Worm (Caenorhabditis elegans): ENCODE data around the gene nas-24.

nas-24 gene

DNA sequence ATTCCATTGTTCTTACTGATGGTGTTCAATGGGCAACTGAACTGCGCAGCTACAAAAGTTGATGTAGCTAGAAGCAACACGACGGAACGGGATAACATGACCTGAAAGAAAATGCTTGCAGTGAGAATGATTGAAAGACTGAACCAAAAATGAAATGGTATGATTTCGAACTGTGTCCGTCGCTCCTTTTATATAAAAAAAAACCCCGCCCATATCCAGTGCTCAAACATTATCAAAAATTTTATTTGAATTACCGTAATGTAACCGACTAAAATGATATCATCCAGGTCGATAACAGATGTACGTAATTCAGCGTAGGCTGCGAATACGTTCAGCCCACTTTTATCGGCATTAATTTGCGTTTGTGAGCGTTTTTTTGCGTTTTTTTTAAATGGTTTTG, 30.8 kb upstream of the nas-24 start, which contains the start of gene irg-5:
irg-5 (minus strand) TSS at position 101 of the 400 bp plus-strand sequence.
- TF ChIP-seq tbx-8 (GFP tag; optimal IDR thresholded peaks at IDR 0.05) = no peak
- TF ChIP-seq mab-5 (tag; optimal IDR thresholded peaks at IDR 0.05) = no peak
- TF ChIP-seq snpc-4 (tag; optimal IDR thresholded peaks at IDR 0.05) = no peak
- TF ChIP-seq mls-2 (tag; optimal IDR thresholded peaks at IDR 0.05) = no peak
- TF ChIP-seq lsy-2 (tag; optimal IDR thresholded peaks at IDR 0.05) = no peak
- TF ChIP-seq ceh-43 (GFP tag; optimal IDR thresholded peaks at IDR 0.05) = no peak
- no peak for TF ChIP-seq nhr-28 (tag; optimal IDR thresholded peaks at IDR 0.05)
- no peak for TF ChIP-seq blmp-1 (tag; optimal IDR thresholded peaks at IDR 0.05)
- no peak for TF ChIP-seq unc-120 (tag; optimal IDR thresholded peaks at IDR 0.05; ENCODE audit: poor library complexity, severe bottlenecking)
- TF ChIP-seq bed-3 (GFP tag; optimal IDR thresholded peaks at IDR 0.05) = no peak
- TF ChIP-seq nhr-12 (tag; optimal IDR thresholded peaks at IDR 0.05) = no peak
- TF ChIP-seq sem-2 (GFP tag; optimal IDR thresholded peaks at IDR 0.05) = no peak
- TF ChIP-seq pha-4 (tag; optimal IDR thresholded peaks at IDR 0.05) = no peak
- TF ChIP-seq drap-1 (GFP tag; optimal IDR thresholded peaks at IDR 0.05) = no peak
- no peak for TF ChIP-seq nhr-2 (tag; optimal IDR thresholded peaks at IDR 0.05)
- no peak for TF ChIP-seq flh-1 (GFP tag; optimal IDR thresholded peaks at IDR 0.05)
- no peak for TF ChIP-seq sptf-1 (tag; optimal IDR thresholded peaks at IDR 0.05)
- TF ChIP-seq ham-2 (GFP tag; optimal IDR thresholded peaks at IDR 0.05) = no peak
- TF ChIP-seq ces-1 (GFP tag; optimal IDR thresholded peaks at IDR 0.05) = no peak
- no peak for TF ChIP-seq ceh-39 (tag; optimal IDR thresholded peaks at IDR 0.05)

- TF ChIP-seq elt-1 (tag; optimal IDR thresholded peaks at IDR 0.05; ENCODE audit: borderline replicate concordance, insufficient read depth) (no peak), zip-8 (tag; optimal IDR thresholded peaks at IDR 0.05) (no peak), nhr-12 (tag; optimal IDR thresholded peaks at IDR 0.05) (no peak), ham-2 (GFP tag; optimal IDR thresholded peaks at IDR 0.05) (no peak), ces-1 (GFP tag; optimal IDR thresholded peaks at IDR 0.05) (no peak), lin-13 (tag; optimal IDR thresholded peaks at IDR 0.05) (no peak), tbx-8 (GFP tag; optimal IDR thresholded peaks at IDR 0.05) (no peak), mep-1 (tag; optimal IDR thresholded peaks at IDR 0.05) (no peak), nhr-76 (tag; optimal IDR thresholded peaks at IDR 0.05) (no peak), ceh-43 (GFP tag; optimal IDR thresholded peaks at IDR 0.05) (no peak)
Observed at ce11 chrV:13739901-13740300, 29.3 kb upstream of the nas-24 start.

ce11 chrV:13744901-13745300, 24.3 kb upstream of the nas-24 start, which contains the start of gene F35E12.9:
TSS of gene F35E12.9 (minus strand) at chrV:13745127.
- no peak for TF ChIP-seq mab-5 (tag; optimal IDR thresholded peaks at IDR 0.05)
- TF ChIP-seq sptf-1 (tag; optimal IDR thresholded peaks at IDR 0.05) = no peak

DNA sequence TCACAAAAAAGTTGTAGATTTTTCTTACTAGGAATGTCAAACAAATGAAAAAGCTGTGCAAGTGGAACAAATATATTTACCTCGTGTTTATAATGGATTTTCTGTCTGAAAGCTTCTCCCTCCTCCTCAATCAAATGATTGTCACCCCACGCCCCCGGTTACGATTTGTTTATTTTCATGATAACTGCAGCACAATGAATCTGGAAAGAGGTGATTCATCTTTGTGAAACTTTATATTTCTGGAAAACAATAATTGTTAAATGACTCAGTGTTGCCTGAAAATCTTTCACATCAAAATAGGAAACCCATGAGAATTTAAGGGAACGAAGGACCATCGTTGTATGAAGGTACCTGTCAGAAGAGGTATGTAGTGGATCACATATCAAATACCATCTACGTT, 20.5 kb upstream of the nas-24 start, which contains the start of gene F35E12.10:
F35E12.10 (minus strand) TSS at position 101 of the 400 bp plus-strand sequence.
- TF ChIP-seq ztf-11 (tag; optimal IDR thresholded peaks at IDR 0.05) (no peak), cnd-1 (tag; optimal IDR thresholded peaks at IDR 0.05) (no peak), ham-2 (GFP tag; optimal IDR thresholded peaks at IDR 0.05) (no peak), mab-5 (tag; optimal IDR thresholded peaks at IDR 0.05) (no peak), blmp-1 (tag; optimal IDR thresholded peaks at IDR 0.05) (no peak), lsy-2 (tag; optimal IDR thresholded peaks at IDR 0.05) (no peak), elt-1 (tag; optimal IDR thresholded peaks at IDR 0.05; ENCODE audit: borderline replicate concordance, insufficient read depth) (no peak), sptf-1 (tag; optimal IDR thresholded peaks at IDR 0.05) (no peak), lin-32 (GFP tag; optimal IDR thresholded peaks at IDR 0.05) (no peak), drap-1 (GFP tag; optimal IDR thresholded peaks at IDR 0.05) (no peak), nhr-2 (tag; optimal IDR thresholded peaks at IDR 0.05) (no peak), nhr-28 (tag; optimal IDR thresholded peaks at IDR 0.05) (no peak), elt-3 (tag; optimal IDR thresholded peaks at IDR 0.05) (no peak), unc-39 (tag; optimal IDR thresholded peaks at IDR 0.05) (no peak), mls-2 (tag; optimal IDR thresholded peaks at IDR 0.05) (no peak), M03D4.4 (tag; optimal IDR thresholded peaks at IDR 0.05) (no peak), snpc-4 (tag; optimal IDR thresholded peaks at IDR 0.05) (no peak), mep-1 (tag; optimal IDR thresholded peaks at IDR 0.05) (no peak)

- TF ChIP-seq ceh-83 (GFP tag; optimal IDR thresholded peaks at IDR 0.05) = no peak
Observed at ce11 chrV:13751811-13752210, 17.4 kb upstream of the nas-24 start, which contains the start of gene cld-9. TSS of gene cld-9 (minus strand) at chrV:13751891.
